Worm (Caenorhabditis elegans) whole organism, L2 larva: Measurements from ENCODE around the gene T14B4.8.

ENCODE experiments used
- ama-1 ChIP-seq: fragments of 150-350 bp; optimal IDR thresholded peaks from 2 replicates; lab custom pipeline; 2018; ENCODE audit warnings: inconsistent platforms
- fos-1 ChIP-seq: fragments of 150-350 bp; optimal IDR thresholded peaks from 2 replicates; lab custom pipeline; 2014; ENCODE audit warnings: missing biosample characterization, missing genetic modification characterization
- mdl-1 ChIP-seq, 2 experiments: fragments of 150-350 bp in 1 of 2; sonication (generic microtip) in 1 of 2; optimal IDR thresholded peaks; 2 replicates each; lab custom pipeline; 2017; ENCODE audit warnings: missing biosample characterization in 2 of 2, missing genetic modification characterization in 2 of 2
- nhr-10 ChIP-seq: sonication (generic microtip); optimal IDR thresholded peaks from 2 replicates; lab custom pipeline; 2017; ENCODE audit warnings: missing biosample characterization, missing genetic modification characterization
- sma-3 ChIP-seq: sonication (generic microtip); optimal IDR thresholded peaks from 2 replicates; lab custom pipeline; 2016; ENCODE audit warnings: missing genetic modification reagents, missing genetic modification characterization, missing compliant biosample characterization
- unc-62 ChIP-seq: fragments of 150-350 bp; optimal IDR thresholded peaks from 2 replicates; lab custom pipeline; 2014; ENCODE audit warnings: missing biosample characterization, missing genetic modification reagents, missing genetic modification characterization

DNA sequence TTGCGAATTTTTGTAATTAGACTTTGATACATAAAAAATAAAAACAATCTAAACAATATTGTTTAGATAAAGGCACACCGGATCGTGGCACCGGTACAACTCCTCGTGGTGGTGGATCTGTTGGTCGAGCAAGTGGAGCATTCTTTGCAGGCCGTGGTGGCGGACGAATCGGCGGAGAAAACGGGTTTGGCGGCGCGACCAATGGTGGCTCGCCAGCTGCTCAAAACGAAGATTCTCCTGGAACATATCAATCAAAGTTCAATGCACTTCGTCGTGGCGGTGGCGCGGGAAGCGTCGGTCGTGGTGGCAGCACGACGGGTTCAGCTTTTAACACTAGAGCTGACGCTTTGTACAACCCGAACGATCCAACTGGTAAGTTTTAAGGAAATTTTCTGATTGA lies 43.2 kb downstream of the T14B4.8 start:
- TF ChIP-seq sma-3 (GFP tag; lab: Kevin White, UChicago): no peak
- no peak for TF ChIP-seq nhr-10
- TF ChIP-seq mdl-1 (tag; optimal IDR thresholded peaks at IDR 0.05; lab: Kevin White, UChicago): no peak
- no peak for TF ChIP-seq unc-62
- TF ChIP-seq fos-1 (tag; lab: Kevin White, UChicago): no peak
- TF ChIP-seq ama-1 (lab: Kevin White, UChicago): no peak
